Fruit fly (Drosophila melanogaster) whole organism, embryonic: Measurements from ENCODE around the gene CG2321.

Source experiments
- Abd-B ChIP-seq: fragments of 200-800 bp; sonication (Bioruptor generic); optimal IDR thresholded peaks from 2 replicates; lab custom pipeline; 2018; ENCODE audit warnings: missing biosample characterization, mild to moderate bottlenecking, missing genetic modification characterization, moderate library complexity
- Adf1 ChIP-seq: fragments of 200-800 bp; sonication (Bioruptor generic); IDR thresholded peaks from 2 replicates; pipeline ENCODE4 v1.3.6; 2022; ENCODE audit warnings: missing biosample characterization, missing genetic modification characterization
- CG10979 ChIP-seq: fragments of 200-800 bp; sonication (Bioruptor generic); optimal IDR thresholded peaks from 2 replicates; lab custom pipeline; 2018; ENCODE audit warnings: missing biosample characterization, mild to moderate bottlenecking, missing genetic modification characterization, moderate library complexity
- CG11456 ChIP-seq: fragments of 200-800 bp; sonication (Bioruptor generic); IDR thresholded peaks from 3 replicates; pipeline ENCODE4 v1.3.6; 2022; ENCODE audit warnings: missing biosample characterization, missing genetic modification characterization
- CG17359 ChIP-seq: fragments of 200-800 bp; sonication (Bioruptor generic); optimal IDR thresholded peaks from 3 replicates; lab custom pipeline; 2018; ENCODE audit warnings: missing biosample characterization, mild to moderate bottlenecking, missing genetic modification characterization, moderate library complexity
- CG1792 ChIP-seq: fragments of 200-800 bp; sonication (Bioruptor generic); optimal IDR thresholded peaks from 2 replicates; lab custom pipeline; 2016; ENCODE audit warnings: missing biosample characterization, missing genetic modification characterization
- CG1832 ChIP-seq: fragments of 200-800 bp; sonication (Bioruptor generic); optimal IDR thresholded peaks from 2 replicates; lab custom pipeline; 2017; ENCODE audit warnings: missing biosample characterization, mild to moderate bottlenecking, missing genetic modification characterization, inconsistent platforms
- CG3065 ChIP-seq: fragments of 200-800 bp; sonication (Bioruptor generic); optimal IDR thresholded peaks from 2 replicates; lab custom pipeline; 2016; ENCODE audit warnings: missing biosample characterization, missing genetic modification characterization
- CG5180 ChIP-seq: fragments of 200-800 bp; sonication (Bioruptor generic); optimal IDR thresholded peaks from 3 replicates; lab custom pipeline; 2017; ENCODE audit warnings: missing biosample characterization, missing genetic modification characterization, mild to moderate bottlenecking, moderate library complexity, missing genetic modification reagents
- CG6272 ChIP-seq: fragments of 200-800 bp; sonication (Bioruptor generic); IDR thresholded peaks from 2 replicates; pipeline ENCODE4 v1.3.6; 2022; ENCODE audit warnings: missing biosample characterization, missing genetic modification characterization
- CG9215 ChIP-seq: fragments of 200-800 bp; sonication (Bioruptor generic); IDR thresholded peaks from 2 replicates; pipeline ENCODE4 v1.3.6; 2022; ENCODE audit warnings: missing biosample characterization, missing genetic modification characterization
- CG9876 ChIP-seq: fragments of 200-800 bp; sonication (Bioruptor generic); optimal IDR thresholded peaks from 2 replicates; lab custom pipeline; 2016; ENCODE audit warnings: missing biosample characterization, missing genetic modification characterization
- Chrac-16 ChIP-seq: fragments of 200-800 bp; sonication (Bioruptor generic); optimal IDR thresholded peaks from 3 replicates; lab custom pipeline; 2016; ENCODE audit warnings: missing biosample characterization, missing genetic modification characterization
- CkIIα-i1 ChIP-seq: fragments of 200-800 bp; sonication (Bioruptor generic); IDR thresholded peaks from 2 replicates; pipeline ENCODE4 v1.3.6; 2022; ENCODE audit warnings: missing biosample characterization, missing genetic modification characterization
- Dek ChIP-seq: fragments of 200-800 bp; sonication (Bioruptor generic); optimal IDR thresholded peaks from 3 replicates; lab custom pipeline; 2019; ENCODE audit warnings: missing biosample characterization, mild to moderate bottlenecking, missing genetic modification characterization, moderate library complexity
- Doc3 ChIP-seq: fragments of 200-800 bp; sonication (Bioruptor generic); IDR thresholded peaks from 3 replicates; pipeline ENCODE4 v1.3.6; 2022; ENCODE audit warnings: missing biosample characterization, missing genetic modification characterization; ENCODE audit not compliant: partially characterized antibody
- Dref ChIP-seq: fragments of 200-800 bp; sonication (Bioruptor generic); IDR thresholded peaks from 2 replicates; pipeline ENCODE4 v1.3.6; 2022; ENCODE audit warnings: missing biosample characterization, missing genetic modification characterization
- E2f2 ChIP-seq: fragments of 200-800 bp; sonication (Bioruptor generic); IDR thresholded peaks from 2 replicates; pipeline ENCODE4 v1.3.6; 2022; ENCODE audit warnings: missing biosample characterization, missing genetic modification characterization
- Ets65A ChIP-seq: fragments of 200-800 bp; sonication (Bioruptor generic); peaks from one replicate; lab custom pipeline; 2016; ENCODE audit warnings: missing biosample characterization, missing genetic modification characterization
- HLH4C ChIP-seq: fragments of 200-800 bp; sonication (Bioruptor generic); IDR thresholded peaks from 3 replicates; pipeline ENCODE4 v1.3.6; 2022; ENCODE audit warnings: missing biosample characterization, missing genetic modification characterization; ENCODE audit not compliant: partially characterized antibody
- HLH54F ChIP-seq: fragments of 200-800 bp; sonication (Bioruptor generic); optimal IDR thresholded peaks from 3 replicates; lab custom pipeline; 2016; ENCODE audit warnings: missing biosample characterization, missing genetic modification characterization
- HLHmδ ChIP-seq: fragments of 200-800 bp; sonication (Bioruptor generic); optimal IDR thresholded peaks from 2 replicates; lab custom pipeline; 2018; ENCODE audit warnings: missing biosample characterization, mild to moderate bottlenecking, missing genetic modification characterization, moderate library complexity
- Lim3 ChIP-seq: fragments of 200-800 bp; sonication (Bioruptor generic); IDR thresholded peaks from 2 replicates; pipeline ENCODE4 v1.3.6; 2022; ENCODE audit warnings: missing biosample characterization, missing genetic modification characterization
- PHDP ChIP-seq: fragments of 200-800 bp; sonication (Bioruptor generic); optimal IDR thresholded peaks from 3 replicates; lab custom pipeline; 2018; ENCODE audit warnings: missing biosample characterization, mild to moderate bottlenecking, missing genetic modification characterization, moderate library complexity
- Scr ChIP-seq: fragments of 200-800 bp; sonication (Bioruptor generic); IDR thresholded peaks from 2 replicates; pipeline ENCODE4 v1.3.6; 2022; ENCODE audit warnings: missing biosample characterization, missing genetic modification characterization; ENCODE audit not compliant: partially characterized antibody
- Side ChIP-seq: fragments of 200-800 bp; sonication (Bioruptor generic); optimal IDR thresholded peaks from 2 replicates; lab custom pipeline; 2016; ENCODE audit warnings: missing biosample characterization, missing genetic modification characterization
- Sry-δ ChIP-seq: fragments of 200-800 bp; sonication (Bioruptor generic); optimal IDR thresholded peaks from 2 replicates; lab custom pipeline; 2016; ENCODE audit warnings: missing biosample characterization, missing genetic modification characterization
- Stat92E ChIP-seq, 3 experiments: fragments of >200 bp in 2 of 3; fragments of 200-800 bp in 1 of 3; sonication (Bioruptor generic) in 1 of 3; optimal IDR thresholded peaks; 2 replicates each; lab custom pipeline; 2017 to 2019; ENCODE audit warnings: missing biosample characterization in 3 of 3, missing genetic modification characterization in 3 of 3, mild to moderate bottlenecking in 1 of 3, moderate library complexity in 1 of 3
- Taf1 ChIP-seq: fragments of 200-800 bp; sonication (Bioruptor generic); IDR thresholded peaks from 2 replicates; pipeline ENCODE4 v1.3.6; 2022; ENCODE audit warnings: missing biosample characterization, missing genetic modification characterization
- ash1 ChIP-seq: fragments of 200-800 bp; sonication (Bioruptor generic); optimal IDR thresholded peaks from 2 replicates; lab custom pipeline; 2018; ENCODE audit warnings: missing biosample characterization, mild to moderate bottlenecking, missing genetic modification characterization
- az2 ChIP-seq: fragments of 200-800 bp; sonication (Bioruptor generic); optimal IDR thresholded peaks from 3 replicates; lab custom pipeline; 2016; ENCODE audit warnings: missing biosample characterization, missing genetic modification characterization
- crol ChIP-seq: fragments of 200-800 bp; sonication (Bioruptor generic); IDR thresholded peaks from 2 replicates; pipeline ENCODE4 v1.3.6; 2022; ENCODE audit warnings: missing biosample characterization, missing genetic modification characterization
- en ChIP-seq: fragments of 200-800 bp; sonication (Bioruptor generic); optimal IDR thresholded peaks from 2 replicates; lab custom pipeline; 2016; ENCODE audit warnings: missing biosample characterization, missing genetic modification characterization
- gro ChIP-seq: fragments of 200-800 bp; sonication (Bioruptor generic); optimal IDR thresholded peaks from 2 replicates; lab custom pipeline; 2016; ENCODE audit warnings: missing biosample characterization, missing genetic modification characterization
- insv ChIP-seq, 2 experiments: fragments of 200-800 bp; sonication (Bioruptor generic); optimal IDR thresholded peaks; 3 replicates each; lab custom pipeline; 2016 to 2018; ENCODE audit warnings: missing biosample characterization in 2 of 2, missing genetic modification characterization in 2 of 2
- jing ChIP-seq: fragments of 200-800 bp; sonication (Bioruptor generic); optimal IDR thresholded peaks from 2 replicates; lab custom pipeline; 2018; ENCODE audit warnings: missing biosample characterization, mild to moderate bottlenecking, missing genetic modification characterization
- klu ChIP-seq: fragments of 200-800 bp; sonication (Bioruptor generic); IDR thresholded peaks from 2 replicates; pipeline ENCODE4 v1.3.6; 2022; ENCODE audit warnings: missing biosample characterization, missing genetic modification characterization
- luna ChIP-seq: fragments of 200-800 bp; sonication (Bioruptor generic); optimal IDR thresholded peaks from 2 replicates; lab custom pipeline; 2016; ENCODE audit warnings: missing biosample characterization, missing genetic modification characterization
- nau ChIP-seq: fragments of 200-800 bp; sonication (Bioruptor generic); optimal IDR thresholded peaks from 3 replicates; lab custom pipeline; 2017; ENCODE audit warnings: missing biosample characterization, mild to moderate bottlenecking, missing genetic modification characterization, missing genetic modification reagents
- nerfin-1 ChIP-seq: fragments of 200-800 bp; sonication (Bioruptor generic); optimal IDR thresholded peaks from 3 replicates; lab custom pipeline; 2019; ENCODE audit warnings: missing biosample characterization, mild to moderate bottlenecking, missing genetic modification characterization, moderate library complexity
- pnt ChIP-seq: fragments of 200-800 bp; sonication (Bioruptor generic); optimal IDR thresholded peaks from 3 replicates; lab custom pipeline; 2016; ENCODE audit warnings: missing biosample characterization, missing genetic modification characterization
- row ChIP-seq: fragments of 200-800 bp; sonication (Bioruptor generic); IDR thresholded peaks from 3 replicates; pipeline ENCODE4 v1.3.6; 2022; ENCODE audit warnings: missing biosample characterization, missing genetic modification characterization
- sc ChIP-seq, 3 experiments: fragments of >200 bp in 2 of 3; fragments of 200-800 bp in 1 of 3; sonication (Bioruptor generic) in 1 of 3; optimal IDR thresholded peaks; 2 replicates in 2 of 3; 3 replicates in 1 of 3; lab custom pipeline; 2017; ENCODE audit warnings: mild to moderate bottlenecking in 1 of 3, missing biosample characterization in 1 of 3, missing genetic modification characterization in 1 of 3, missing genetic modification reagents in 1 of 3
- sens-2 ChIP-seq: fragments of 200-800 bp; sonication (Bioruptor generic); IDR thresholded peaks from 2 replicates; pipeline ENCODE4 v1.3.6; 2022; ENCODE audit warnings: missing biosample characterization, missing genetic modification characterization
- sob ChIP-seq: fragments of 200-800 bp; sonication (Bioruptor generic); IDR thresholded peaks from 2 replicates; pipeline ENCODE4 v1.3.6; 2022; ENCODE audit warnings: missing biosample characterization, missing genetic modification characterization
- sr ChIP-seq: fragments of 200-800 bp; sonication (Bioruptor generic); IDR thresholded peaks from 3 replicates; pipeline ENCODE4 v1.3.6; 2022; ENCODE audit warnings: missing biosample characterization, missing genetic modification characterization
- ssp ChIP-seq: fragments of 200-800 bp; sonication (Bioruptor generic); IDR thresholded peaks from 2 replicates; pipeline ENCODE4 v1.3.6; 2022; ENCODE audit warnings: missing biosample characterization, missing genetic modification characterization
- stwl ChIP-seq: fragments of 200-800 bp; sonication (Bioruptor generic); optimal IDR thresholded peaks from 3 replicates; lab custom pipeline; 2018; ENCODE audit warnings: missing biosample characterization, mild to moderate bottlenecking, missing genetic modification characterization, moderate library complexity
- ttk ChIP-seq: fragments of 200-800 bp; sonication (Bioruptor generic); IDR thresholded peaks from 2 replicates; pipeline ENCODE4 v2.1.2; 2022; ENCODE audit warnings: missing biosample characterization, missing genetic modification characterization
- vfl ChIP-seq: fragments of 200-800 bp; sonication (Bioruptor generic); optimal IDR thresholded peaks from 2 replicates; lab custom pipeline; 2016; ENCODE audit warnings: missing biosample characterization, missing genetic modification characterization
- zf30C ChIP-seq: fragments of 200-800 bp; sonication (Bioruptor generic); optimal IDR thresholded peaks from 3 replicates; lab custom pipeline; 2018; ENCODE audit warnings: missing biosample characterization, mild to moderate bottlenecking, missing genetic modification characterization

The CG2321 gene

dm6 chr3R:29461069-29461468 lies 28.0 kb downstream of the CG2321 start:
- no peak for TF ChIP-seq HLH54F (GFP tag; lab: Kevin White, UChicago)
- no peak for TF ChIP-seq HLHmδ (GFP tag; lab: Kevin White, UChicago)
- no peak for TF ChIP-seq klu (GFP tag; lab: Robert Waterston, UW)
- no peak for TF ChIP-seq CG5180 (GFP tag; lab: Kevin White, UChicago)
- 0 out of 2 replicates have a peak, but pooled peaks have one; percentile 19 for TF ChIP-seq CG6272
- 0 out of 2 replicates have a peak, but pooled peaks have one; percentile 19 for TF ChIP-seq crol (GFP tag; lab: Robert Waterston, UW)
- TF ChIP-seq ssp (GFP tag; lab: Robert Waterston, UW) = no peak
- 0 out of 3 replicates have a peak, but pooled peaks have one; percentile 8 for TF ChIP-seq CG11456
- peak; percentile 27; the same call in 1 of the 2 replicates for TF ChIP-seq sob (GFP tag; lab: Robert Waterston, UW)
- TF ChIP-seq luna (GFP tag; lab: Kevin White, UChicago) = no peak
- TF ChIP-seq E2f2 (GFP tag; lab: Robert Waterston, UW) = no peak
- no peak for TF ChIP-seq az2 (GFP tag; lab: Kevin White, UChicago)
- no peak for TF ChIP-seq Side (GFP tag; lab: Kevin White, UChicago)
- no peak for TF ChIP-seq Lim3 (GFP tag; lab: Robert Waterston, UW)
- TF ChIP-seq sc (optimal IDR thresholded peaks at IDR 0.05; lab: Kevin White, UChicago) = no peak
- no peak for TF ChIP-seq sc (GFP tag; optimal IDR thresholded peaks at IDR 0.05; lab: Kevin White, UChicago)
- TF ChIP-seq jing (GFP tag; lab: Kevin White, UChicago) = no peak
- TF ChIP-seq CG1792 (GFP tag; lab: Kevin White, UChicago) = no peak
- no peak for TF ChIP-seq gro (GFP tag; lab: Kevin White, UChicago)
- TF ChIP-seq Doc3 (GFP tag; lab: Robert Waterston, UW) = no peak
- TF ChIP-seq nerfin-1 (tag; lab: Kevin White, UChicago) = no peak
- TF ChIP-seq Chrac-16 (GFP tag; lab: Kevin White, UChicago) = no peak
- no peak for TF ChIP-seq ttk (GFP tag; lab: Robert Waterston, UW)
- no peak for TF ChIP-seq Sry-δ (GFP tag; lab: Kevin White, UChicago)
- TF ChIP-seq Stat92E (GFP tag; optimal IDR thresholded peaks at IDR 0.05; lab: Kevin White, UChicago) = no peak
- TF ChIP-seq en (GFP tag; lab: Kevin White, UChicago) = no peak
- TF ChIP-seq ash1 (GFP tag; lab: Kevin White, UChicago) = no peak
- TF ChIP-seq Dref (GFP tag; lab: Robert Waterston, UW) = no peak
- no peak for TF ChIP-seq Dek
- TF ChIP-seq Scr (GFP tag; lab: Robert Waterston, UW) = no peak
- no peak for TF ChIP-seq vfl
- TF ChIP-seq HLH4C = 0 out of 3 replicates have a peak, but pooled peaks have one; percentile 20
- no peak for TF ChIP-seq zf30C (GFP tag; lab: Kevin White, UChicago)
- no peak for TF ChIP-seq insv (GFP tag; optimal IDR thresholded peaks at IDR 0.05; lab: Kevin White, UChicago)
- TF ChIP-seq CkIIα-i1 (GFP tag; lab: Robert Waterston, UW) = no peak
- no peak for TF ChIP-seq CG1832
- TF ChIP-seq stwl (tag; lab: Kevin White, UChicago) = no peak
- no peak for TF ChIP-seq Adf1 (GFP tag; lab: Robert Waterston, UW)
- peak; percentile 21; the same call in 2 of the 3 replicates for TF ChIP-seq row (GFP tag; lab: Robert Waterston, UW)
- TF ChIP-seq pnt = no peak
- TF ChIP-seq CG3065 (GFP tag; lab: Kevin White, UChicago) = no peak
- TF ChIP-seq sr = no peak
- no peak for TF ChIP-seq CG10979 (tag; lab: Kevin White, UChicago)
- TF ChIP-seq Abd-B (GFP tag; lab: Kevin White, UChicago) = no peak
- no peak for TF ChIP-seq PHDP
- no peak for TF ChIP-seq CG17359 (tag; lab: Kevin White, UChicago)
- no peak for TF ChIP-seq nau (GFP tag; lab: Kevin White, UChicago)
- TF ChIP-seq CG9215 = no peak
- no peak for TF ChIP-seq Taf1 (GFP tag; lab: Robert Waterston, UW)
- TF ChIP-seq CG9876 (GFP tag; lab: Kevin White, UChicago) = no peak
- TF ChIP-seq Ets65A = peak; percentile 82
- no peak for TF ChIP-seq sens-2 (GFP tag; lab: Robert Waterston, UW)
